Worm (Caenorhabditis elegans): ENCODE data around the gene srx-92.

DNA sequence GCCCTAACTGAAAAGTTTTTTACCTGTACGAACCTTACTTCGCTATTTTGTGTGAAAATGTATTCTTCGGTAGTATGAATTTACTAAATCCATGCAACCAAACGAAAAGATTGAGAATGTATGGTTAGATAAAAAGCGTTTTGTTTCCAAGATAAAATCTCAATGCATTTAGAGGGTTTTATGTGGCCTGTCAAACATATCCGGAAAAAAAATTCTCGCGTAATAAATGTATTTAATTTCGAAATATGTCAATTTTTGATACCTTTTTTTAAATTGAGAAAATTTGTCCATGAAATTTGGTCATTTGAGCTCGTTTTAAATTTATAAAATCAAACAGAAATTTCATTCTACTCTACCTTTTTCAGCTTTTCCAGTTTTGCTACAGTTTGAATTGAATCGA, 29.9 kb downstream of the srx-92 start, which contains the start of gene F07G11.4:
- TF ChIP-seq R02D3.7 (tag; optimal IDR thresholded peaks at IDR 0.05) (no peak), F13H6.1 (tag; optimal IDR thresholded peaks at IDR 0.05) (no peak), lin-39 (tag; optimal IDR thresholded peaks at IDR 0.05) (no peak)

All from whole organism, L2 larva.